In the genomic region with DNA sequence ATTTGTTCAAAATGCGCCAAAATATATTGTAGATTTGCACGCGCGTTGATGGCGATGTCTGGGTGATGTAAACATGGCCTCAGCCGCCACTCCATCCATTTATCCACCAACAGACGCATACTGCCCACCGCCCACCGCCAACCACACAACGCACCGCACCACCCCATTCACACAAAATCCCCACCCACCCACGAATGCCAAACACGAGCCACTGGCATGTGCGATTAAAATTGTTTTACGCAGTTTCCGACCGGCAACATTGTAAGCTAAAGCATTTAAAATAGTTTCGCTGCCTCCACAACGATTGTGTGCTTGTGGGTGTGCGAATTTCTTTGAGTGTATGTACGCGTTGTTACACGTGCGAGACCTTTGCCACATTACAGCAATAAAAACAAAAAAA, we compare ENCODE assay signal across 4 fruit fly cellular contexts.
TF ChIP-seq lines count a peak whose summit lies in the region.

No protein-coding gene starts in this region.

- no peak for TF ChIP-seq CTCF in whole organism, embryonic (GFP tag; optimal IDR thresholded peaks at IDR 0.05; lab: Kevin White, UChicago)

TF ChIP-seq in whole organism, adult, 20 proteins besides CTCF, POLR2A, EP300 and RAD21:
- TF ChIP-seq Hr96 (GFP tag; optimal IDR thresholded peaks at IDR 0.05; lab: Kevin White, UChicago), result no peak
- peak; percentile 71 for TF ChIP-seq Mnt (GFP tag; optimal IDR thresholded peaks at IDR 0.05; lab: Kevin White, UChicago)
TF ChIP-seq in whole organism, adult: peak in this region for 1.

TF ChIP-seq in whole organism, embryonic, 481 proteins besides CTCF, POLR2A, EP300 and RAD21 (continues in another document):
- TF ChIP-seq CG13775 (GFP tag; optimal IDR thresholded peaks at IDR 0.05; lab: Kevin White, UChicago), result no peak
- TF ChIP-seq TFAM (GFP tag; optimal IDR thresholded peaks at IDR 0.05; lab: Kevin White, UChicago), result no peak
- TF ChIP-seq CG34224 (GFP tag; IDR thresholded peaks at IDR 0.05; lab: Robert Waterston, UW; ENCODE audit: partially characterized antibody), result no peak
- peak; percentile 56; the same call in 1 of the 2 replicates for TF ChIP-seq rib (GFP tag; IDR thresholded peaks at IDR 0.05; lab: Robert Waterston, UW)
- TF ChIP-seq CG7963 (GFP tag; IDR thresholded peaks at IDR 0.05; lab: Robert Waterston, UW; ENCODE audit: partially characterized antibody), result no peak
- TF ChIP-seq fd102C (GFP tag; optimal IDR thresholded peaks at IDR 0.05; lab: Kevin White, UChicago), result no peak
- TF ChIP-seq mirr (GFP tag; optimal IDR thresholded peaks at IDR 0.05; lab: Kevin White, UChicago), result peak; percentile 19
- TF ChIP-seq lab (GFP tag; optimal IDR thresholded peaks at IDR 0.05; lab: Kevin White, UChicago), result peak; percentile 24
- peak; percentile 92 for TF ChIP-seq CG7987 (GFP tag; optimal IDR thresholded peaks at IDR 0.05; lab: Kevin White, UChicago)
- TF ChIP-seq dysf (GFP tag; IDR thresholded peaks at IDR 0.05; lab: Robert Waterston, UW), result 0 out of 3 replicates have a peak, but pooled peaks have one; percentile 8
- peak; percentile 82 for TF ChIP-seq sr (GFP tag; IDR thresholded peaks at IDR 0.05; lab: Robert Waterston, UW)
- 0 out of 3 replicates have a peak, but pooled peaks have one; percentile 9 for TF ChIP-seq Dbx (GFP tag; IDR thresholded peaks at IDR 0.05; lab: Robert Waterston, UW)
- peak; percentile 27 for TF ChIP-seq CG10543 (GFP tag; optimal IDR thresholded peaks at IDR 0.05; lab: Kevin White, UChicago)
- peak; percentile 39 for TF ChIP-seq sug (tag; optimal IDR thresholded peaks at IDR 0.05; lab: Kevin White, UChicago)
- no peak for TF ChIP-seq Xbp1 (GFP tag; optimal IDR thresholded peaks at IDR 0.05; lab: Kevin White, UChicago)
- 0 out of 2 replicates have a peak, but pooled peaks have one; percentile 16 for TF ChIP-seq ranshi (GFP tag; IDR thresholded peaks at IDR 0.05; lab: Robert Waterston, UW)
- 0 out of 4 replicates have a peak, but pooled peaks have one; percentile 65 for TF ChIP-seq chinmo (GFP tag; IDR thresholded peaks at IDR 0.05; lab: Robert Waterston, UW; ENCODE audit: partially characterized antibody)
- TF ChIP-seq CG11504 (tag; optimal IDR thresholded peaks at IDR 0.05; lab: Kevin White, UChicago), result peak; percentile 1
- peak; percentile 83 for TF ChIP-seq cwo (GFP tag; optimal IDR thresholded peaks at IDR 0.05; lab: Kevin White, UChicago)
- no peak for TF ChIP-seq CG15269 (tag; optimal IDR thresholded peaks at IDR 0.05; lab: Kevin White, UChicago)
- no peak for TF ChIP-seq Mes4 (GFP tag; optimal IDR thresholded peaks at IDR 0.05; lab: Kevin White, UChicago)
- peak; percentile 71 for TF ChIP-seq crol (GFP tag; IDR thresholded peaks at IDR 0.05; lab: Robert Waterston, UW)
- TF ChIP-seq Pdp1 (GFP tag; optimal IDR thresholded peaks at IDR 0.05; lab: Kevin White, UChicago), result peak in 1 of 2 experiments; percentile 3
- TF ChIP-seq sd (tag; optimal IDR thresholded peaks at IDR 0.05; lab: Kevin White, UChicago), result peak; percentile 88
- TF ChIP-seq CG14441 (GFP tag; IDR thresholded peaks at IDR 0.05; lab: Robert Waterston, UW), result 0 out of 2 replicates have a peak, but pooled peaks have one; percentile 18

TF ChIP-seq in whole organism, prepupa, 60 proteins besides CTCF, POLR2A, EP300 and RAD21:
- TF ChIP-seq eg (GFP tag; IDR thresholded peaks at IDR 0.05; lab: Robert Waterston, UW) (0 out of 3 replicates have a peak, but pooled peaks have one; percentile 32), Sox102F (GFP tag; optimal IDR thresholded peaks at IDR 0.05; lab: Kevin White, UChicago) (no peak), Gug (GFP tag; IDR thresholded peaks at IDR 0.05; lab: Robert Waterston, UW) (no peak), CG8119 (GFP tag; IDR thresholded peaks at IDR 0.05; lab: Robert Waterston, UW) (peak; percentile 29; the same call in 1 of the 3 replicates), CG6276 (GFP tag; optimal IDR thresholded peaks at IDR 0.05; lab: Kevin White, UChicago) (peak; percentile 27), Eip93F (GFP tag; optimal IDR thresholded peaks at IDR 0.05; lab: Kevin White, UChicago) (no peak), dsx (GFP tag; optimal IDR thresholded peaks at IDR 0.05; lab: Kevin White, UChicago; ENCODE audit: poor library complexity, severe bottlenecking) (peak; percentile 76)

TF ChIP-seq in whole organism, pupa, 21 proteins besides CTCF, POLR2A, EP300 and RAD21:
- TF ChIP-seq CG34367 (tag; optimal IDR thresholded peaks at IDR 0.05; lab: Kevin White, UChicago) (no peak), CG17806 (tag; optimal IDR thresholded peaks at IDR 0.05; lab: Kevin White, UChicago) (no peak), CG10348 (GFP tag; IDR thresholded peaks at IDR 0.05; lab: Robert Waterston, UW) (no peak), CG8301 (tag; optimal IDR thresholded peaks at IDR 0.05; lab: Kevin White, UChicago) (no peak), CG9948 (tag; optimal IDR thresholded peaks at IDR 0.05; lab: Kevin White, UChicago) (no peak), CG32121 (GFP tag; IDR thresholded peaks at IDR 0.05; lab: Robert Waterston, UW) (peak; percentile 52), Pif1A (GFP tag; optimal IDR thresholded peaks at IDR 0.05; lab: Kevin White, UChicago) (no peak), CG12605 (GFP tag; IDR thresholded peaks at IDR 0.05; lab: Robert Waterston, UW) (no peak), CG4496 (GFP tag; IDR thresholded peaks at IDR 0.05; lab: Robert Waterston, UW) (0 out of 3 replicates have a peak, but pooled peaks have one; percentile 30), Pif1B (GFP tag; optimal IDR thresholded peaks at IDR 0.05; lab: Kevin White, UChicago) (no peak), CG8159 (tag; optimal IDR thresholded peaks at IDR 0.05; lab: Kevin White, UChicago) (no peak), D1 (tag; optimal IDR thresholded peaks at IDR 0.05; lab: Kevin White, UChicago) (no peak), CG13204 (GFP tag; optimal IDR thresholded peaks at IDR 0.05; lab: Kevin White, UChicago) (no peak)
